Fruit fly (Drosophila melanogaster) whole organism, wandering third instar larva: Measurements from ENCODE around the gene Pino.

Experiments used
- Hr78 ChIP-seq: fragments of >200 bp; optimal IDR thresholded peaks from 2 replicates; lab custom pipeline; 2017; ENCODE audit warnings: missing biosample characterization, missing genetic modification characterization
- Myc ChIP-seq: fragments of >200 bp; optimal IDR thresholded peaks from 2 replicates; lab custom pipeline; 2017
- dl ChIP-seq, 2 experiments: fragments of 175-275, 200-275 bp in 1 of 2; fragments of 200-275 bp in 1 of 2; sonication (Bioruptor generic); optimal IDR thresholded peaks; lab custom pipeline; 2018; ENCODE audit warnings: mild to moderate bottlenecking in 2 of 2, missing biosample characterization in 2 of 2, missing genetic modification characterization in 2 of 2, moderate library complexity in 2 of 2; ENCODE audit not compliant: partially characterized antibody in 2 of 2, insufficient read depth in 1 of 2
- ey ChIP-seq: fragments of 200-800 bp; sonication (Bioruptor generic); optimal IDR thresholded peaks from 2 replicates; lab custom pipeline; 2016; ENCODE audit warnings: missing biosample characterization, missing genetic modification characterization
- foxo ChIP-seq, 2 experiments: fragments of 200-800 bp; sonication (Bioruptor generic); optimal IDR thresholded peaks; 2 replicates in 1 of 2; 3 replicates in 1 of 2; lab custom pipeline; 2016 to 2017; ENCODE audit warnings: missing biosample characterization in 2 of 2, missing genetic modification characterization in 2 of 2

- TF ChIP-seq dl (GFP tag; optimal IDR thresholded peaks at IDR 0.05; lab: Kevin White, UChicago; ENCODE audit: insufficient read depth in 1 of 2, partially characterized antibody in 2 of 2) (no peak), Myc (lab: Kevin White, UChicago) (no peak), Hr78 (GFP tag; lab: Kevin White, UChicago) (no peak), foxo (GFP tag; optimal IDR thresholded peaks at IDR 0.05; lab: Kevin White, UChicago) (no peak), ey (no peak)
Measured at dm6 chr2L:1122711-1122960, 6.1 kb downstream of the Pino start.
